Fruit fly (Drosophila melanogaster) whole organism, embryonic: ENCODE data around the gene Surf1.

ENCODE experiments used
- Abd-B ChIP-seq: fragments of 200-800 bp; sonication (Bioruptor generic); optimal IDR thresholded peaks from 2 replicates; lab custom pipeline; 2018; ENCODE audit warnings: missing biosample characterization, mild to moderate bottlenecking, missing genetic modification characterization, moderate library complexity
- Awh ChIP-seq: fragments of 200-800 bp; sonication (Bioruptor generic); IDR thresholded peaks from 2 replicates; pipeline ENCODE4, ENCODE4 v1.3.6; 2022; ENCODE audit warnings: missing biosample characterization, missing genetic modification characterization
- B-H2 ChIP-seq: fragments of 200-800 bp; sonication (Bioruptor generic); optimal IDR thresholded peaks from 2 replicates; lab custom pipeline; 2018; ENCODE audit warnings: missing biosample characterization, mild to moderate bottlenecking, missing genetic modification characterization
- CG11456 ChIP-seq: fragments of 200-800 bp; sonication (Bioruptor generic); IDR thresholded peaks from 3 replicates; pipeline ENCODE4 v1.3.6; 2022; ENCODE audit warnings: missing biosample characterization, missing genetic modification characterization
- CG1233 ChIP-seq: fragments of 200-800 bp; sonication (Bioruptor generic); optimal IDR thresholded peaks from 4 replicates; lab custom pipeline; 2018; ENCODE audit warnings: missing biosample characterization, mild to moderate bottlenecking, missing genetic modification characterization
- CG12391 ChIP-seq: fragments of 200-800 bp; sonication (Bioruptor generic); optimal IDR thresholded peaks from 3 replicates; lab custom pipeline; 2018; ENCODE audit warnings: missing biosample characterization, mild to moderate bottlenecking, missing genetic modification characterization, moderate library complexity
- CG12942 ChIP-seq: fragments of 200-800 bp; sonication (Bioruptor generic); optimal IDR thresholded peaks from 3 replicates; lab custom pipeline; 2016; ENCODE audit warnings: missing biosample characterization, missing genetic modification characterization
- CG17802 ChIP-seq: fragments of 200-800 bp; sonication (Bioruptor generic); optimal IDR thresholded peaks from 2 replicates; lab custom pipeline; 2018; ENCODE audit warnings: missing biosample characterization, mild to moderate bottlenecking, missing genetic modification characterization, moderate library complexity
- CG1792 ChIP-seq: fragments of 200-800 bp; sonication (Bioruptor generic); optimal IDR thresholded peaks from 2 replicates; lab custom pipeline; 2016; ENCODE audit warnings: missing biosample characterization, missing genetic modification characterization
- CG2129 ChIP-seq: fragments of 200-800 bp; sonication (Bioruptor generic); IDR thresholded peaks from 2 replicates; pipeline ENCODE4 v1.3.6; 2022; ENCODE audit warnings: missing biosample characterization, missing genetic modification characterization; ENCODE audit not compliant: partially characterized antibody
- CG2875 ChIP-seq: fragments of 200-800 bp; sonication (Bioruptor generic); optimal IDR thresholded peaks from 2 replicates; lab custom pipeline; 2017; ENCODE audit warnings: missing biosample characterization, mild to moderate bottlenecking, missing genetic modification characterization, missing genetic modification reagents
- CG32767 ChIP-seq: fragments of 200-800 bp; sonication (Bioruptor generic); IDR thresholded peaks from 2 replicates; pipeline ENCODE4 v1.3.6; 2022; ENCODE audit warnings: missing biosample characterization, missing genetic modification characterization
- CG33557 ChIP-seq: fragments of 200-800 bp; sonication (Bioruptor generic); optimal IDR thresholded peaks from 2 replicates; lab custom pipeline; 2019; ENCODE audit warnings: missing biosample characterization, mild to moderate bottlenecking, missing genetic modification characterization, moderate library complexity
- CG34376 ChIP-seq: fragments of 200-800 bp; sonication (Bioruptor generic); optimal IDR thresholded peaks from 2 replicates; lab custom pipeline; 2018; ENCODE audit warnings: missing biosample characterization, mild to moderate bottlenecking, missing genetic modification characterization
- CG6175 ChIP-seq: fragments of 200-800 bp; sonication (Bioruptor generic); IDR thresholded peaks from 3 replicates; pipeline ENCODE4 v1.3.6; 2022; ENCODE audit warnings: missing biosample characterization, missing genetic modification characterization
- CG8290 ChIP-seq, 3 experiments: fragments of 200-800 bp; sonication (Bioruptor generic); optimal IDR thresholded peaks; 2 replicates each; lab custom pipeline; 2016 to 2019; ENCODE audit warnings: missing biosample characterization in 3 of 3, missing genetic modification characterization in 3 of 3, mild to moderate bottlenecking in 2 of 3, moderate library complexity in 1 of 3
- CG8478 ChIP-seq: fragments of >200 bp; optimal IDR thresholded peaks from 2 replicates; lab custom pipeline; 2018
- CkIIα-i1 ChIP-seq: fragments of 200-800 bp; sonication (Bioruptor generic); IDR thresholded peaks from 2 replicates; pipeline ENCODE4 v1.3.6; 2022; ENCODE audit warnings: missing biosample characterization, missing genetic modification characterization
- D ChIP-seq, 2 experiments: fragments of 200-800 bp in 1 of 2; fragments of >200 bp in 1 of 2; sonication (Bioruptor generic) in 1 of 2; optimal IDR thresholded peaks; 2 replicates in 1 of 2; 3 replicates in 1 of 2; lab custom pipeline; 2017; ENCODE audit warnings: mild to moderate bottlenecking in 1 of 2, missing biosample characterization in 1 of 2, missing genetic modification characterization in 1 of 2, missing genetic modification reagents in 1 of 2
- Deaf1 ChIP-seq: fragments of 200-800 bp; optimal IDR thresholded peaks from 3 replicates; lab custom pipeline; 2019; ENCODE audit warnings: missing biosample characterization, mild to moderate bottlenecking, missing genetic modification characterization, moderate library complexity
- Dref ChIP-seq: fragments of 200-800 bp; sonication (Bioruptor generic); IDR thresholded peaks from 2 replicates; pipeline ENCODE4 v1.3.6; 2022; ENCODE audit warnings: missing biosample characterization, missing genetic modification characterization
- HmgD ChIP-seq: fragments of 200-800 bp; sonication (Bioruptor generic); optimal IDR thresholded peaks from 3 replicates; lab custom pipeline; 2016; ENCODE audit warnings: missing biosample characterization, missing genetic modification characterization
- Hr78 ChIP-seq, 2 experiments: fragments of 200-800 bp in 1 of 2; fragments of >200 bp in 1 of 2; sonication (Bioruptor generic) in 1 of 2; optimal IDR thresholded peaks; 2 replicates each; lab custom pipeline; 2017 to 2019; ENCODE audit warnings: missing biosample characterization in 2 of 2, missing genetic modification characterization in 2 of 2, mild to moderate bottlenecking in 1 of 2, moderate library complexity in 1 of 2
- MESR4 ChIP-seq: fragments of 200-800 bp; sonication (Bioruptor generic); optimal IDR thresholded peaks from 2 replicates; lab custom pipeline; 2018; ENCODE audit warnings: missing biosample characterization, mild to moderate bottlenecking, missing genetic modification characterization, moderate library complexity
- Neu2 ChIP-seq: fragments of 200-800 bp; sonication (Bioruptor generic); optimal IDR thresholded peaks from 3 replicates; lab custom pipeline; 2016; ENCODE audit warnings: missing biosample characterization, missing genetic modification characterization, borderline replicate concordance
- Opbp ChIP-seq: fragments of 200-800 bp; sonication (Bioruptor generic); IDR thresholded peaks from 3 replicates; pipeline ENCODE4 v1.3.6; 2022; ENCODE audit warnings: missing biosample characterization, missing genetic modification characterization; ENCODE audit not compliant: partially characterized antibody
- ac ChIP-seq: fragments of 200-800 bp; sonication (Bioruptor generic); optimal IDR thresholded peaks from 3 replicates; lab custom pipeline; 2017; ENCODE audit warnings: missing biosample characterization, mild to moderate bottlenecking, missing genetic modification characterization
- aop ChIP-seq: fragments of 200-800 bp; sonication (Bioruptor generic); IDR thresholded peaks from 2 replicates; pipeline ENCODE4 v1.3.6; 2022; ENCODE audit warnings: missing biosample characterization, missing genetic modification characterization
- bbx ChIP-seq: fragments of 200-800 bp; sonication (Bioruptor generic); IDR thresholded peaks from 2 replicates; pipeline ENCODE4 v1.3.6; 2022; ENCODE audit warnings: missing biosample characterization, missing genetic modification characterization; ENCODE audit not compliant: partially characterized antibody
- chm ChIP-seq: fragments of 200-800 bp; sonication (Bioruptor generic); IDR thresholded peaks from 2 replicates; pipeline ENCODE4 v1.3.6; 2022; ENCODE audit warnings: missing biosample characterization, missing genetic modification characterization
- esg ChIP-seq: fragments of 200-800 bp; sonication (Bioruptor generic); conservative IDR thresholded peaks from 2 replicates; pipeline ENCODE4 v1.3.6; 2022; ENCODE audit warnings: missing biosample characterization, missing genetic modification characterization
- exex ChIP-seq: fragments of 200-800 bp; sonication (Bioruptor generic); optimal IDR thresholded peaks from 4 replicates; lab custom pipeline; 2018; ENCODE audit warnings: missing biosample characterization, mild to moderate bottlenecking, missing genetic modification characterization, moderate library complexity
- fu2 ChIP-seq: fragments of 200-800 bp; sonication (Bioruptor generic); optimal IDR thresholded peaks from 2 replicates; lab custom pipeline; 2016; ENCODE audit warnings: missing biosample characterization, missing genetic modification characterization
- gcm2 ChIP-seq: fragments of 200-800 bp; sonication (Bioruptor generic); optimal IDR thresholded peaks from 2 replicates; lab custom pipeline; 2016; ENCODE audit warnings: missing biosample characterization, missing genetic modification characterization
- kah ChIP-seq: fragments of 200-800 bp; sonication (Bioruptor generic); optimal IDR thresholded peaks from 2 replicates; lab custom pipeline; 2018; ENCODE audit warnings: missing biosample characterization, mild to moderate bottlenecking, missing genetic modification characterization
- kni ChIP-seq: fragments of 200-800 bp; sonication (Bioruptor generic); optimal IDR thresholded peaks from 3 replicates; lab custom pipeline; 2017; ENCODE audit warnings: mild to moderate bottlenecking, missing biosample characterization, missing genetic modification reagents, missing genetic modification characterization
- mirr ChIP-seq: fragments of 200-800 bp; sonication (Bioruptor generic); optimal IDR thresholded peaks from 3 replicates; lab custom pipeline; 2018; ENCODE audit warnings: missing biosample characterization, mild to moderate bottlenecking, missing genetic modification characterization
- nau ChIP-seq: fragments of 200-800 bp; sonication (Bioruptor generic); optimal IDR thresholded peaks from 3 replicates; lab custom pipeline; 2017; ENCODE audit warnings: missing biosample characterization, mild to moderate bottlenecking, missing genetic modification characterization, missing genetic modification reagents
- nmo ChIP-seq: fragments of 200-800 bp; sonication (Bioruptor generic); optimal IDR thresholded peaks from 2 replicates; lab custom pipeline; 2018; ENCODE audit warnings: missing biosample characterization, mild to moderate bottlenecking, missing genetic modification characterization, moderate library complexity
- repo ChIP-seq: fragments of 200-800 bp; sonication (Bioruptor generic); optimal IDR thresholded peaks from 2 replicates; lab custom pipeline; 2016; ENCODE audit warnings: missing biosample characterization, missing genetic modification characterization
- rib ChIP-seq: fragments of 200-800 bp; sonication (Bioruptor generic); IDR thresholded peaks from 2 replicates; pipeline ENCODE4 v1.3.6; 2022; ENCODE audit warnings: missing biosample characterization, missing genetic modification characterization
- scrt ChIP-seq: fragments of 200-800 bp; sonication (Bioruptor generic); optimal IDR thresholded peaks from 2 replicates; lab custom pipeline; 2018; ENCODE audit warnings: missing biosample characterization, mild to moderate bottlenecking, missing genetic modification characterization, moderate library complexity
- tgo ChIP-seq: fragments of 200-800 bp; sonication (Bioruptor generic); IDR thresholded peaks from 3 replicates; pipeline ENCODE4 v1.3.6; 2022; ENCODE audit warnings: missing biosample characterization, missing genetic modification characterization
- tll ChIP-seq, 2 experiments: fragments of 200-800 bp in 1 of 2; fragments of >200 bp in 1 of 2; sonication (Bioruptor generic) in 1 of 2; optimal IDR thresholded peaks; 2 replicates each; lab custom pipeline; 2017 to 2019; ENCODE audit warnings: missing biosample characterization in 2 of 2, missing genetic modification characterization in 2 of 2, mild to moderate bottlenecking in 1 of 2, moderate library complexity in 1 of 2
- vfl ChIP-seq: fragments of 200-800 bp; sonication (Bioruptor generic); optimal IDR thresholded peaks from 2 replicates; lab custom pipeline; 2016; ENCODE audit warnings: missing biosample characterization, missing genetic modification characterization
- vvl ChIP-seq: fragments of 200-800 bp; sonication (Bioruptor generic); IDR thresholded peaks from 2 replicates; pipeline ENCODE4 v1.3.6; 2022; ENCODE audit warnings: missing biosample characterization, missing genetic modification characterization
- zfh2 ChIP-seq: fragments of 200-800 bp; sonication (Bioruptor generic); optimal IDR thresholded peaks from 2 replicates; lab custom pipeline; 2016; ENCODE audit warnings: missing biosample characterization, missing genetic modification characterization

Gene Surf1

dm6 chr3L:6988942-6989569 is 30.9 kb downstream of the Surf1 start (continued):
- peak; percentile 53 for TF ChIP-seq B-H2 (GFP tag; lab: Kevin White, UChicago)
- no peak for TF ChIP-seq HmgD
- peak in 1 of 2 experiments; percentile 48 for TF ChIP-seq tll (GFP tag; optimal IDR thresholded peaks at IDR 0.05; lab: Kevin White, UChicago)
- 0 out of 2 replicates have a peak, but pooled peaks have one; percentile 27 for TF ChIP-seq Dref (GFP tag; lab: Robert Waterston, UW)
- TF ChIP-seq scrt (GFP tag; lab: Kevin White, UChicago) = peak; percentile 85
- peak; percentile 18 for TF ChIP-seq mirr (GFP tag; lab: Kevin White, UChicago)
- peak; percentile 72 for TF ChIP-seq CG8290 (GFP tag; optimal IDR thresholded peaks at IDR 0.05; lab: Kevin White, UChicago)
- TF ChIP-seq CG8290 (tag; optimal IDR thresholded peaks at IDR 0.05; lab: Kevin White, UChicago) = peak in 1 of 2 experiments; percentile 72
- TF ChIP-seq vfl (GFP tag; lab: Kevin White, UChicago) = no peak
- no peak for TF ChIP-seq Opbp (GFP tag; lab: Robert Waterston, UW)
- TF ChIP-seq CG17802 (tag; lab: Kevin White, UChicago) = peak; percentile 34
- peak; percentile 91 for TF ChIP-seq kni (GFP tag; lab: Kevin White, UChicago)
- peak; percentile 94 for TF ChIP-seq CG12391 (tag; lab: Kevin White, UChicago)
- TF ChIP-seq CG2129 (GFP tag; lab: Robert Waterston, UW) = no peak
- TF ChIP-seq nau (GFP tag; lab: Kevin White, UChicago) = peak; percentile 94
- peak; percentile 85 for TF ChIP-seq CG2875
- TF ChIP-seq zfh2 (GFP tag; lab: Kevin White, UChicago) = peak; percentile 64
- TF ChIP-seq CG34376 (GFP tag; lab: Kevin White, UChicago) = peak; percentile 88
- TF ChIP-seq bbx = peak; percentile 28; the same call in 1 of the 2 replicates
- no peak for TF ChIP-seq MESR4
- TF ChIP-seq kah = peak; percentile 76
- no peak for TF ChIP-seq Neu2 (GFP tag; lab: Kevin White, UChicago)
- TF ChIP-seq CG12942 (GFP tag; lab: Kevin White, UChicago) = peak; percentile 77
- peak; percentile 92 for TF ChIP-seq CG1233
- peak in 1 of 2 experiments; percentile 93 for TF ChIP-seq Hr78 (GFP tag; optimal IDR thresholded peaks at IDR 0.05; lab: Kevin White, UChicago)
- TF ChIP-seq fu2 (GFP tag; lab: Kevin White, UChicago) = peak; percentile 27
- TF ChIP-seq rib (GFP tag; lab: Robert Waterston, UW) = 0 out of 2 replicates have a peak, but pooled peaks have one; percentile 58
- TF ChIP-seq tgo (GFP tag; lab: Robert Waterston, UW) = peak; percentile 89
- TF ChIP-seq D (optimal IDR thresholded peaks at IDR 0.05; lab: Kevin White, UChicago) = no peak
- peak; percentile 96 for TF ChIP-seq D (GFP tag; optimal IDR thresholded peaks at IDR 0.05; lab: Kevin White, UChicago)
- peak; percentile 46; the same call in 1 of the 2 replicates for TF ChIP-seq Awh (GFP tag; lab: Robert Waterston, UW)
- TF ChIP-seq CG8478 = no peak
- peak; percentile 65 for TF ChIP-seq ac (GFP tag; lab: Kevin White, UChicago)
- peak; percentile 65 for TF ChIP-seq CG1792 (GFP tag; lab: Kevin White, UChicago)
- TF ChIP-seq Abd-B (GFP tag; lab: Kevin White, UChicago) = peak; percentile 95
- peak; percentile 78 for TF ChIP-seq CG11456
- TF ChIP-seq gcm2 (GFP tag; lab: Kevin White, UChicago) = no peak
- peak; percentile 1 for TF ChIP-seq repo (GFP tag; lab: Kevin White, UChicago)
- peak; percentile 81 for TF ChIP-seq esg (GFP tag; lab: Robert Waterston, UW)
- TF ChIP-seq CG6175 (GFP tag; lab: Robert Waterston, UW) = peak; percentile 98
- peak; percentile 88 for TF ChIP-seq Deaf1 (tag; lab: Kevin White, UChicago)
- TF ChIP-seq exex (tag; lab: Kevin White, UChicago) = peak; percentile 64
- peak; percentile 87 for TF ChIP-seq CG33557
- TF ChIP-seq CkIIα-i1 = no peak
- peak; percentile 96 for TF ChIP-seq nmo
- TF ChIP-seq chm (GFP tag; lab: Robert Waterston, UW) = peak; percentile 15; the same call in 1 of the 2 replicates
- no peak for TF ChIP-seq aop (GFP tag; lab: Robert Waterston, UW)
- TF ChIP-seq vvl (GFP tag; lab: Robert Waterston, UW) = peak; percentile 87
- peak; percentile 81 for TF ChIP-seq CG32767 (GFP tag; lab: Robert Waterston, UW)
